Worm (Caenorhabditis elegans) whole organism, L1 larva: ENCODE measurements around the gene ptr-8.

Experiments used
- dpl-1 ChIP-seq, 3 experiments: fragments of 150-350 bp in 2 of 3; sonication (generic microtip) in 1 of 3; optimal IDR thresholded peaks; 2 replicates each; lab custom pipeline; 2014 to 2017; ENCODE audit warnings: missing biosample characterization in 3 of 3, missing genetic modification characterization in 3 of 3, missing genetic modification reagents in 3 of 3
- efl-1 ChIP-seq, 4 experiments: fragments of 150-350 bp; optimal IDR thresholded peaks in 3 of 4; peaks in 1 of 4; 1 replicate in 1 of 4; 2 replicates in 3 of 4; lab custom pipeline; 2014; ENCODE audit warnings: missing biosample characterization in 2 of 4, missing genetic modification characterization in 2 of 4, missing genetic modification reagents in 2 of 4
- lir-3 ChIP-seq: sonication (generic microtip); optimal IDR thresholded peaks from 2 replicates; lab custom pipeline; 2016; ENCODE audit warnings: mild to moderate bottlenecking, missing genetic modification characterization, moderate library complexity, missing compliant biosample characterization; ENCODE audit not compliant: poor library complexity
- lsy-2 ChIP-seq, 2 experiments: fragments of 150-350 bp; optimal IDR thresholded peaks; 2 replicates each; lab custom pipeline; 2014; ENCODE audit warnings: missing biosample characterization in 2 of 2, missing genetic modification characterization in 2 of 2
- nhr-12 ChIP-seq: sonication (generic microtip); optimal IDR thresholded peaks from 2 replicates; lab custom pipeline; 2017; ENCODE audit warnings: missing biosample characterization, missing genetic modification characterization
- nhr-77 ChIP-seq: fragments of 150-350 bp; optimal IDR thresholded peaks from 2 replicates; lab custom pipeline; 2014; ENCODE audit warnings: missing biosample characterization, missing genetic modification characterization
- nhr-90 ChIP-seq: sonication (generic microtip); optimal IDR thresholded peaks from 2 replicates; lab custom pipeline; 2016; ENCODE audit warnings: mild to moderate bottlenecking, missing genetic modification characterization, missing compliant biosample characterization; ENCODE audit not compliant: poor library complexity
- pag-3 ChIP-seq: sonication (generic microtip); optimal IDR thresholded peaks from 2 replicates; lab custom pipeline; 2017; ENCODE audit warnings: missing genetic modification characterization, mild to moderate bottlenecking, missing compliant biosample characterization, antibody characterized with exemption, borderline replicate concordance; ENCODE audit not compliant: insufficient read depth
- snpc-4 ChIP-seq: fragments of 150-350 bp; optimal IDR thresholded peaks from 2 replicates; lab custom pipeline; 2014; ENCODE audit warnings: missing biosample characterization, missing genetic modification characterization
- unc-62 ChIP-seq: fragments of 150-350 bp; optimal IDR thresholded peaks from 2 replicates; lab custom pipeline; 2014; ENCODE audit warnings: missing biosample characterization, missing genetic modification reagents, missing genetic modification characterization
- zag-1 ChIP-seq: fragments of 150-350 bp; optimal IDR thresholded peaks from 2 replicates; lab custom pipeline; 2014; ENCODE audit warnings: missing biosample characterization, missing genetic modification characterization

DNA sequence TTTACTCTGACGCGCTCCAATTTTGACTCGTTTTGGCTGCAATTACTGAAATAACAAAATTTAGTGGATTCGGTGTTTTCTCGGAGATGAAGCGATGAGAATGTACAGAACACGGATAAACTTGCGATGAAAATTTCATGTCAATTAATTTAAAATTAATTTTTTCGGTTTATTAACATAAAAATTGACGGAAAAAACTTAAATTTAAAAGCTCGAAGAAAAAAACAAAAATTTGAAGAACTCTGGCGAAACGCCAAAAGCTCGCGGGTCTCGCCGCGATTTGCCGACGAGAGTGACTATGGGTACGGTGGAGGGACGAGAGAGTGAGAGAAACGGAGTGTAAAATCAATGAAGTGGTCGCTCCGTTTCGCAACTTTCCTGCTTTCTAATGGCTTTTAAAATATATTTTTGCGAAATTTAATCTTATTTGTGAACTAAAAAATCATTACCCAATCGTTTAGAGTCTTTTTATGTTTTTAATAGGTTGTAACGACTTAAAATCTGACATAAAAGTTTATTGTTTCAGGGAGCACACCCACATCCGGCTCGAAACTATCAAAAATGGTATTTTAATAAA lies 20.3 kb upstream of the ptr-8 start, which contains the start of the genes gmps-1 and cap-2:
- peak; percentile 90 for TF ChIP-seq nhr-77 (tag; lab: Kevin White, UChicago)
- peak; percentile 91 for TF ChIP-seq lir-3 (tag; lab: Kevin White, UChicago)
- TF ChIP-seq unc-62 (GFP tag; lab: Kevin White, UChicago): peak; percentile 78
- peak; percentile 96 for TF ChIP-seq nhr-90 (tag; lab: Kevin White, UChicago)
- TF ChIP-seq zag-1 (tag; lab: Kevin White, UChicago): peak; percentile 78
- TF ChIP-seq lsy-2 (tag; optimal IDR thresholded peaks at IDR 0.05; lab: Kevin White, UChicago): peak; percentile 100
- TF ChIP-seq nhr-12 (tag; lab: Kevin White, UChicago): no peak
- no peak for TF ChIP-seq pag-3 (tag; lab: Kevin White, UChicago)
- TF ChIP-seq snpc-4: peak; percentile 86
- TF ChIP-seq efl-1 (optimal IDR thresholded peaks at IDR 0.05; lab: Kevin White, UChicago): peak; percentile 95 to 97
- TF ChIP-seq efl-1 (GFP tag; optimal IDR thresholded peaks at IDR 0.05 in 1 of 2; lab: Kevin White, UChicago): peak; percentile 83 to 99
- peak; percentile 83 to 89 (median 87) for TF ChIP-seq dpl-1 (GFP tag; optimal IDR thresholded peaks at IDR 0.05; lab: Kevin White, UChicago)
